Worm (Caenorhabditis elegans): ENCODE measurements around the gene T20D4.15.

DNA sequence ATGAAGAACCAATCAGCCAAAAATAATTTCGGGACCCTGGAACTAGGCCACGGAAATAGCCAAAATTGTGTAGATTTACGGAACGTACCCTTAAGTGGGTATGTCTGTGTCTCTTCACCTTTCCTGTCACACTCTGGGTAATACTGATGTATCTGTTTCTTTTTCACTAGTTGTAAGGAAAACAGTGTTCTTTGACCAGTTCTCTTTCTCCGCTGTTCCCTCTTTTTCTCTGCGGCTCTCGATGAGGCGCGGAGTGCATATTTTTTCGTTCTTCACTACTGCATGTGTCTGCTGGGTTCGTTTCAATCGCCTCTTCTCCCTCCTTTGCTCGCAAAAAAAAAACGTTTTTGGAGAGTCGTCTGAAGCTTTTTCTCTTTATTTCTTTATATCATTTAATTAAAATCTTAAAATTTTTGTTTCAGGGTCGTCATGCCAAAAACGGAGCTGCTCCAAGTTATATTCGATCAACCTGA lies 15.6 kb upstream of the T20D4.15 start, which contains the start of gene arrd-22:
- TF ChIP-seq fos-1 (tag; optimal IDR thresholded peaks at IDR 0.05) (no peak), sup-37 (GFP tag; optimal IDR thresholded peaks at IDR 0.05) (no peak), nhr-76 (tag; optimal IDR thresholded peaks at IDR 0.05) (no peak), snu-23 (GFP tag; optimal IDR thresholded peaks at IDR 0.05) (no peak), C04F5.9 (tag; optimal IDR thresholded peaks at IDR 0.05) (no peak), elt-2 (tag; optimal IDR thresholded peaks at IDR 0.05) (no peak), isw-1 (GFP tag; IDR thresholded peaks at IDR 0.05) (no peak), lin-39 (tag; optimal IDR thresholded peaks at IDR 0.05) (no peak), nhr-77 (tag; optimal IDR thresholded peaks at IDR 0.05) (no peak), nhr-11 (tag; optimal IDR thresholded peaks at IDR 0.05) (no peak), nhr-28 (tag; optimal IDR thresholded peaks at IDR 0.05) (no peak)

All from whole organism, L1 larva.